Worm (Caenorhabditis elegans) whole organism, early embryonic: ENCODE results near the gene str-37.

Experiments used
- B0310.2 ChIP-seq: sonication (generic microtip); optimal IDR thresholded peaks from 2 replicates; lab custom pipeline; 2016; ENCODE audit warnings: mild to moderate bottlenecking, missing genetic modification characterization, missing compliant biosample characterization
- F13C5.2 ChIP-seq: sonication (generic microtip); optimal IDR thresholded peaks from 2 replicates; lab custom pipeline; 2017; ENCODE audit warnings: mild to moderate bottlenecking, missing genetic modification characterization, inconsistent platforms, missing compliant biosample characterization
- ama-1 ChIP-seq: fragments of 150-350 bp; optimal IDR thresholded peaks from 2 replicates; lab custom pipeline; 2014
- ceh-13 ChIP-seq: fragments of 200-800 bp; sonication (Bioruptor generic); optimal IDR thresholded peaks from 2 replicates; lab custom pipeline; 2018; ENCODE audit warnings: mild to moderate bottlenecking, missing genetic modification characterization, missing compliant biosample characterization
- ets-7 ChIP-seq: sonication (generic microtip); optimal IDR thresholded peaks from 2 replicates; lab custom pipeline; 2016; ENCODE audit warnings: missing genotype, missing genetic modification characterization, missing compliant biosample characterization
- flt-1 ChIP-seq: fragments of 200-800 bp; sonication (Bioruptor generic); IDR thresholded peaks from 2 replicates; pipeline ENCODE4 v1.3.6; 2022; ENCODE audit warnings: missing genetic modification characterization, missing compliant biosample characterization
- hmg-4 ChIP-seq: fragments of 200-800 bp; sonication (Bioruptor generic); optimal IDR thresholded peaks from 2 replicates; lab custom pipeline; 2018; ENCODE audit warnings: mild to moderate bottlenecking, missing genetic modification characterization, missing compliant biosample characterization
- hnd-1 ChIP-seq: sonication (generic microtip); optimal IDR thresholded peaks from 2 replicates; lab custom pipeline; 2016; ENCODE audit warnings: missing genetic modification characterization, missing compliant biosample characterization
- pes-1 ChIP-seq: fragments of 200-800 bp; sonication (Bioruptor generic); IDR thresholded peaks from 2 replicates; pipeline ENCODE4 v1.3.6; 2022; ENCODE audit warnings: missing genetic modification reagents, missing genetic modification characterization, missing compliant biosample characterization
- scrt-1 ChIP-seq: fragments of 200-800 bp; sonication (Bioruptor generic); IDR thresholded peaks from 2 replicates; pipeline ENCODE4 v1.3.6; 2022; ENCODE audit warnings: missing genetic modification characterization, missing compliant biosample characterization
- sea-1 ChIP-seq: fragments of 200-800 bp; sonication (Bioruptor generic); conservative IDR thresholded peaks from 2 replicates; pipeline ENCODE4 v1.3.6; 2022; ENCODE audit warnings: missing genetic modification characterization, missing compliant biosample characterization
- tbx-11 ChIP-seq: fragments of 200-800 bp; sonication (Bioruptor generic); IDR thresholded peaks from 2 replicates; pipeline ENCODE4 v1.3.6; 2022; ENCODE audit warnings: missing genetic modification characterization, missing compliant biosample characterization
- tbx-37 ChIP-seq: fragments of 200-800 bp; sonication (Bioruptor generic); conservative IDR thresholded peaks from 2 replicates; pipeline ENCODE4 v1.3.6; 2022; ENCODE audit warnings: missing genetic modification reagents, missing genetic modification characterization, missing compliant biosample characterization
- tra-4 ChIP-seq: sonication (generic microtip); optimal IDR thresholded peaks from 2 replicates; lab custom pipeline; 2017; ENCODE audit warnings: missing genetic modification characterization, missing compliant biosample characterization

DNA sequence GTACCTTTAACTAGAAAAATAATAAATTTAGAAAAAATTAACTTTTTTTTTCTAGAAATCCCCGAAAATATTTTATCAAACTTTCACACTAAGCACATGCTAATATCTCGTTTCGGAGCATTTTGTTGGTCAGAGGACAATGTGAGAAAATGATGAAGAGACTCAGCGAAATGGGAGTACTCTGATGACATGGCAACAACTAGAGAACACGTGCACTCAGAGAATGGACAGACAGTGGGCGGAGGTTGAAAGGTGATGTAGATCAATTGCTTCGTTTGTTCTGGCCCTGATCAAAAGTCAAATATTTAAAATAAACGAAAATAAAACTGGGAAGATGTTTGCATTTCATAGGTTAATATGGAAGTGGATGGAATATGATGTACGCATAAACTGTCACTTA, 6.9 kb downstream of the str-37 start:
- no peak for TF ChIP-seq ceh-13
- no peak for TF ChIP-seq flt-1 (GFP tag; lab: Robert Waterston, UW)
- no peak for TF ChIP-seq ama-1
- TF ChIP-seq hnd-1, result no peak
- no peak for TF ChIP-seq pes-1
- TF ChIP-seq sea-1 (GFP tag; lab: Robert Waterston, UW), result no peak
- TF ChIP-seq hmg-4 (GFP tag; lab: Kevin White, UChicago), result no peak
- no peak for TF ChIP-seq F13C5.2 (tag; lab: Kevin White, UChicago)
- no peak for TF ChIP-seq tbx-11 (GFP tag; lab: Robert Waterston, UW)
- no peak for TF ChIP-seq ets-7 (tag; lab: Kevin White, UChicago)
- no peak for TF ChIP-seq scrt-1 (GFP tag; lab: Robert Waterston, UW)
- TF ChIP-seq B0310.2 (tag; lab: Kevin White, UChicago), result no peak
- TF ChIP-seq tra-4 (tag; lab: Kevin White, UChicago), result no peak
- TF ChIP-seq tbx-37 (GFP tag; lab: Robert Waterston, UW), result no peak
